Fruit fly (Drosophila melanogaster): Measurements from ENCODE around the gene Brd.
A peak's percentile ranks its signal among the peaks of the same experiment; 100 is the strongest.

Brd gene

DNA sequence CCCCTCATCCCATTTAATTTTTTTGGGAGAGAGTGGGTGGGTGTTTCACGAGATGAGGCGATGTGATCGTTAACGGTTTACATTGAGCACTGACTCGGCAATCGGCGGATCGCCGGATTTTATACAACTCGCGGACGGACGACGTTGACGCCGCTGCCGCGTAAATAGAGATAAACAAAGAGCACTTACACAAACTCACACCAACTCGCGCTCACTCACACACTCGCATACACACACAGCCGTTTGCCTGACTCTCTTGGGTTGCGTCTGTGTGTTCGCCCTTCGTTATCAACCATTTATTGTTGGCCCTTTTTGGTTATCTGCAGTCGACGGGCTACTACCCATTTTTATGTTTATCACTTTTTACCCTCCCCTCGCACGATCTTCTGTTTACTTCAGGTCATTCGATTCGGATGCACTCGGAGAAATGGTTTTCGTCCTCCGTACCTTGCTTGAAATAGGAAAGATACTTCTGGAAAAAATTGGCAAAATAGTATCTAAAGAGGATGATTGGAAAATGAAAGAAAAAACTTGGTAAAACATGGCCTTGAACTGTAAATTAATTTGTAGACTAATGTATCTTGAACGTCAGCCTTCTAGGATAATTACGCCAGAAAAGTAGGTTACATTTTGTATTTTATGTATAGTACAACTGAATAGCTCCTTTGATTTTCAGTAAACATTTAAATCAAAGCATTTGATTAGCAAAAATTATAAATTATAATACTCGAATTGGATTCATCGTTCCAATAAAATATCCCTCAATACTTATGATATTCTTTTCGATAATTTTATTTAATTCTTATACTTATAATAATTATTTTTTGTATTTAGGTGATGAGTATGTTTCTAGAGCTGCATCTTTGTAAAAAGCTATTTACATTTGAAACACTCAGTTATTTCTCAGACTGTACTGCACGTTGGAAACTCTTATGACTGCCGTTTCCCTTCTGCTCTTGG lies 5.3 kb downstream of the Brd start (continued):
- TF ChIP-seq trem (tag; optimal IDR thresholded peaks at IDR 0.05): peak; percentile 41
- TF ChIP-seq shn (GFP tag; optimal IDR thresholded peaks at IDR 0.05): peak; percentile 48
- peak; percentile 27 for TF ChIP-seq CG10462 (GFP tag; optimal IDR thresholded peaks at IDR 0.05)
- peak; percentile 77 for TF ChIP-seq CG10979 (tag; optimal IDR thresholded peaks at IDR 0.05)
- no peak for TF ChIP-seq pzg (GFP tag; optimal IDR thresholded peaks at IDR 0.05)
- TF ChIP-seq CG1233 (GFP tag; optimal IDR thresholded peaks at IDR 0.05): peak; percentile 30
- peak; percentile 72; the same call in 2 of the 3 replicates for TF ChIP-seq z (GFP tag; IDR thresholded peaks at IDR 0.05)
- peak; percentile 83 for TF ChIP-seq pros (GFP tag; optimal IDR thresholded peaks at IDR 0.05)
- TF ChIP-seq crp (GFP tag; optimal IDR thresholded peaks at IDR 0.05): peak in 1 of 2 experiments; percentile 3
- peak; percentile 53 for TF ChIP-seq lab (GFP tag; optimal IDR thresholded peaks at IDR 0.05)
- TF ChIP-seq Mad (GFP tag; optimal IDR thresholded peaks at IDR 0.05): no peak
- no peak for TF ChIP-seq Dad (GFP tag; optimal IDR thresholded peaks at IDR 0.05)
- TF ChIP-seq nerfin-2 (GFP tag; IDR thresholded peaks at IDR 0.05; ENCODE audit: partially characterized antibody): 0 out of 2 replicates have a peak, but pooled peaks have one; percentile 18
- TF ChIP-seq zfh1 (GFP tag; IDR thresholded peaks at IDR 0.05): peak; percentile 70
- TF ChIP-seq CG33213 (GFP tag; optimal IDR thresholded peaks at IDR 0.05): no peak
- TF ChIP-seq lmd (GFP tag; IDR thresholded peaks at IDR 0.05): peak; percentile 49; the same call in 1 of the 2 replicates
- peak; percentile 56 for TF ChIP-seq CG33557 (GFP tag; optimal IDR thresholded peaks at IDR 0.05)
- TF ChIP-seq kni (GFP tag; optimal IDR thresholded peaks at IDR 0.05): peak; percentile 97
- no peak for TF ChIP-seq dm (GFP tag; optimal IDR thresholded peaks at IDR 0.05)
- peak; percentile 28 for TF ChIP-seq ftz-f1 (GFP tag; optimal IDR thresholded peaks at IDR 0.05)
- no peak for TF ChIP-seq gt (GFP tag; IDR thresholded peaks at IDR 0.05)
- peak; percentile 46 for TF ChIP-seq CG34376 (GFP tag; optimal IDR thresholded peaks at IDR 0.05)
- TF ChIP-seq Opbp (GFP tag; IDR thresholded peaks at IDR 0.05; ENCODE audit: partially characterized antibody): no peak; the same call in 2 of the 3 replicates
- TF ChIP-seq MTF-1 (GFP tag; optimal IDR thresholded peaks at IDR 0.05; ENCODE audit: borderline replicate concordance): peak; percentile 38
- TF ChIP-seq Ravus (GFP tag; IDR thresholded peaks at IDR 0.05): no peak
- no peak for TF ChIP-seq CG11560 (tag; IDR thresholded peaks at IDR 0.05)
- TF ChIP-seq bsh (GFP tag; optimal IDR thresholded peaks at IDR 0.05): peak in 1 of 2 experiments; percentile 37
- TF ChIP-seq exex (tag; optimal IDR thresholded peaks at IDR 0.05): peak; percentile 4
- TF ChIP-seq CG12219 (GFP tag; optimal IDR thresholded peaks at IDR 0.05): peak; percentile 33
- TF ChIP-seq CG34224 (GFP tag; IDR thresholded peaks at IDR 0.05; ENCODE audit: partially characterized antibody): peak; percentile 38; the same call in 1 of the 3 replicates
- TF ChIP-seq az2 (GFP tag; optimal IDR thresholded peaks at IDR 0.05): peak; percentile 65
- peak; percentile 7 for TF ChIP-seq Blimp-1 (GFP tag; optimal IDR thresholded peaks at IDR 0.05)
- peak; percentile 36; the same call in 1 of the 2 replicates for TF ChIP-seq CG32772 (GFP tag; IDR thresholded peaks at IDR 0.05)
- TF ChIP-seq crol (GFP tag; IDR thresholded peaks at IDR 0.05): peak; percentile 89
- TF ChIP-seq odd (GFP tag; optimal IDR thresholded peaks at IDR 0.05): peak; percentile 59
- TF ChIP-seq CG15269 (tag; optimal IDR thresholded peaks at IDR 0.05): peak; percentile 18
- 0 out of 2 replicates have a peak, but pooled peaks have one; percentile 6 for TF ChIP-seq Ada2b (GFP tag; IDR thresholded peaks at IDR 0.05)
- peak; percentile 43 for TF ChIP-seq Hsf (GFP tag; optimal IDR thresholded peaks at IDR 0.05)
- 0 out of 2 replicates have a peak, but pooled peaks have one; percentile 15 for TF ChIP-seq wdn (GFP tag; IDR thresholded peaks at IDR 0.05)
- TF ChIP-seq CG4617 (GFP tag; optimal IDR thresholded peaks at IDR 0.05; ENCODE audit: borderline replicate concordance): peak; percentile 3
- TF ChIP-seq klu (GFP tag; IDR thresholded peaks at IDR 0.05): 0 out of 2 replicates have a peak, but pooled peaks have one; percentile 21
- peak; percentile 62 for TF ChIP-seq CG12391 (tag; optimal IDR thresholded peaks at IDR 0.05)
- TF ChIP-seq lilli (GFP tag; optimal IDR thresholded peaks at IDR 0.05): no peak
- peak; percentile 47 for TF ChIP-seq pnt (GFP tag; optimal IDR thresholded peaks at IDR 0.05)
- TF ChIP-seq CG42726 (GFP tag; IDR thresholded peaks at IDR 0.05; ENCODE audit: partially characterized antibody): peak; percentile 37; the same call in 1 of the 2 replicates
- TF ChIP-seq CG2712 (tag; optimal IDR thresholded peaks at IDR 0.05): peak; percentile 62
